Fruit fly (Drosophila melanogaster) whole organism, embryonic: ENCODE results near the gene CG34330.
A peak's percentile ranks its signal among the peaks of the same experiment; 100 is the strongest.

ENCODE experiments used
- CG10274 ChIP-seq: fragments of 200-800 bp; sonication (Bioruptor generic); optimal IDR thresholded peaks from 3 replicates; lab custom pipeline; 2017; ENCODE audit warnings: missing biosample characterization, mild to moderate bottlenecking, missing genetic modification characterization
- CG10321 ChIP-seq: fragments of 200-800 bp; sonication (Bioruptor generic); IDR thresholded peaks from 2 replicates; pipeline ENCODE4 v1.3.6; 2022; ENCODE audit warnings: missing biosample characterization, missing genetic modification characterization
- CG11247 ChIP-seq: fragments of 200-800 bp; sonication (Bioruptor generic); IDR thresholded peaks from 2 replicates; pipeline ENCODE4 v1.3.6; 2022; ENCODE audit warnings: missing biosample characterization, missing genetic modification characterization
- CG12236 ChIP-seq: fragments of 200-800 bp; sonication (Bioruptor generic); optimal IDR thresholded peaks from 2 replicates; lab custom pipeline; 2016; ENCODE audit warnings: missing biosample characterization, missing genetic modification characterization
- CG1233 ChIP-seq: fragments of 200-800 bp; sonication (Bioruptor generic); optimal IDR thresholded peaks from 4 replicates; lab custom pipeline; 2018; ENCODE audit warnings: missing biosample characterization, mild to moderate bottlenecking, missing genetic modification characterization
- CG12391 ChIP-seq: fragments of 200-800 bp; sonication (Bioruptor generic); optimal IDR thresholded peaks from 3 replicates; lab custom pipeline; 2018; ENCODE audit warnings: missing biosample characterization, mild to moderate bottlenecking, missing genetic modification characterization, moderate library complexity
- CG13624 ChIP-seq: fragments of 200-800 bp; sonication (Bioruptor generic); optimal IDR thresholded peaks from 2 replicates; lab custom pipeline; 2016; ENCODE audit warnings: missing biosample characterization, missing genetic modification characterization
- CG15073 ChIP-seq: fragments of 200-800 bp; sonication (Bioruptor generic); optimal IDR thresholded peaks from 2 replicates; lab custom pipeline; 2016; ENCODE audit warnings: missing biosample characterization, missing genetic modification characterization
- CG15269 ChIP-seq: fragments of 200-800 bp; sonication (Bioruptor generic); optimal IDR thresholded peaks from 2 replicates; lab custom pipeline; 2018; ENCODE audit warnings: missing biosample characterization, mild to moderate bottlenecking, missing genetic modification characterization, moderate library complexity
- CG15479 ChIP-seq: fragments of 200-800 bp; sonication (Bioruptor generic); optimal IDR thresholded peaks from 3 replicates; lab custom pipeline; 2019; ENCODE audit warnings: missing biosample characterization, mild to moderate bottlenecking, missing genetic modification characterization, moderate library complexity
- CG15601 ChIP-seq: fragments of 200-800 bp; sonication (Bioruptor generic); optimal IDR thresholded peaks from 3 replicates; lab custom pipeline; 2019; ENCODE audit warnings: missing biosample characterization, mild to moderate bottlenecking, missing genetic modification characterization, moderate library complexity
- CG16813 ChIP-seq: fragments of 200-800 bp; sonication (Bioruptor generic); IDR thresholded peaks from 3 replicates; pipeline ENCODE4 v1.3.6; 2022; ENCODE audit warnings: missing biosample characterization, missing genetic modification characterization; ENCODE audit not compliant: partially characterized antibody
- CG17385 ChIP-seq: fragments of 200-800 bp; sonication (Bioruptor generic); optimal IDR thresholded peaks from 3 replicates; lab custom pipeline; 2018; ENCODE audit warnings: missing biosample characterization, mild to moderate bottlenecking, missing genetic modification characterization
- CG31224 ChIP-seq: fragments of 200-800 bp; sonication (Bioruptor generic); IDR thresholded peaks from 2 replicates; pipeline ENCODE4 v1.3.6; 2022; ENCODE audit warnings: missing biosample characterization, missing genetic modification characterization
- CG43689 ChIP-seq: fragments of 200-800 bp; sonication (Bioruptor generic); IDR thresholded peaks from 2 replicates; pipeline ENCODE4 v1.3.6; 2022; ENCODE audit warnings: missing biosample characterization, missing genetic modification characterization
- CG8290 ChIP-seq, 3 experiments: fragments of 200-800 bp; sonication (Bioruptor generic); optimal IDR thresholded peaks; 2 replicates each; lab custom pipeline; 2016 to 2019; ENCODE audit warnings: missing biosample characterization in 3 of 3, missing genetic modification characterization in 3 of 3, mild to moderate bottlenecking in 2 of 3, moderate library complexity in 1 of 3
- CG8765 ChIP-seq: fragments of 200-800 bp; sonication (Bioruptor generic); IDR thresholded peaks from 2 replicates; pipeline ENCODE4 v1.3.6; 2022; ENCODE audit warnings: missing biosample characterization, missing genetic modification characterization
- ERR ChIP-seq: fragments of 200-800 bp; sonication (Bioruptor generic); optimal IDR thresholded peaks from 2 replicates; lab custom pipeline; 2016; ENCODE audit warnings: missing biosample characterization, missing genetic modification characterization
- Gug ChIP-seq: fragments of 200-800 bp; sonication (Bioruptor generic); IDR thresholded peaks from 4 replicates; pipeline ENCODE4 v1.3.6; 2022; ENCODE audit warnings: missing biosample characterization, missing genetic modification characterization
- HLH54F ChIP-seq: fragments of 200-800 bp; sonication (Bioruptor generic); optimal IDR thresholded peaks from 3 replicates; lab custom pipeline; 2016; ENCODE audit warnings: missing biosample characterization, missing genetic modification characterization
- Hey ChIP-seq: fragments of 200-800 bp; sonication (Bioruptor generic); optimal IDR thresholded peaks from 3 replicates; lab custom pipeline; 2018; ENCODE audit warnings: missing biosample characterization, mild to moderate bottlenecking, missing genetic modification characterization
- HmgZ ChIP-seq: fragments of 200-800 bp; sonication (Bioruptor generic); optimal IDR thresholded peaks from 2 replicates; lab custom pipeline; 2018; ENCODE audit warnings: missing biosample characterization, mild to moderate bottlenecking, missing genetic modification characterization
- Hr3 ChIP-seq: fragments of 200-800 bp; sonication (Bioruptor generic); optimal IDR thresholded peaks from 3 replicates; lab custom pipeline; 2016; ENCODE audit warnings: missing biosample characterization, missing genetic modification characterization
- MBD-R2 ChIP-seq: fragments of 200-800 bp; sonication (Bioruptor generic); IDR thresholded peaks from 2 replicates; pipeline ENCODE4 v1.3.6; 2022; ENCODE audit warnings: missing biosample characterization, missing genetic modification characterization
- Mrtf ChIP-seq: fragments of 200-800 bp; sonication (Bioruptor generic); IDR thresholded peaks from 3 replicates; pipeline ENCODE4 v1.3.6; 2022; ENCODE audit warnings: missing biosample characterization, missing genetic modification characterization
- Poxn ChIP-seq: fragments of 200-800 bp; sonication (Bioruptor generic); IDR thresholded peaks from 2 replicates; pipeline ENCODE4 v1.3.6; 2022; ENCODE audit warnings: missing biosample characterization, missing genetic modification characterization
- Rfx ChIP-seq: fragments of 200-800 bp; sonication (Bioruptor generic); IDR thresholded peaks from 2 replicates; pipeline ENCODE4 v1.3.6; 2022; ENCODE audit warnings: missing biosample characterization, missing genetic modification characterization
- Rx ChIP-seq: fragments of 200-800 bp; sonication (Bioruptor generic); IDR thresholded peaks from 2 replicates; pipeline ENCODE4 v1.3.6; 2022; ENCODE audit warnings: missing biosample characterization, missing genetic modification characterization
- Sry-β ChIP-seq: fragments of 200-800 bp; sonication (Bioruptor generic); optimal IDR thresholded peaks from 2 replicates; lab custom pipeline; 2018; ENCODE audit warnings: missing biosample characterization, mild to moderate bottlenecking, missing genetic modification characterization, moderate library complexity
- Tbp ChIP-seq: fragments of >200 bp; optimal IDR thresholded peaks from 2 replicates; lab custom pipeline; 2018; ENCODE audit warnings: missing biosample characterization, missing genetic modification characterization
- danr ChIP-seq: fragments of 200-800 bp; sonication (Bioruptor generic); IDR thresholded peaks from 2 replicates; pipeline ENCODE4 v1.3.6; 2022; ENCODE audit warnings: missing biosample characterization, missing genetic modification characterization
- dmrt99B ChIP-seq: fragments of 200-800 bp; sonication (Bioruptor generic); optimal IDR thresholded peaks from 2 replicates; lab custom pipeline; 2018; ENCODE audit warnings: missing biosample characterization, mild to moderate bottlenecking, missing genetic modification characterization, moderate library complexity
- grau ChIP-seq: fragments of 200-800 bp; optimal IDR thresholded peaks from 3 replicates; lab custom pipeline; 2019; ENCODE audit warnings: missing biosample characterization, mild to moderate bottlenecking, missing genetic modification characterization, moderate library complexity
- her ChIP-seq: fragments of 200-800 bp; sonication (Bioruptor generic); optimal IDR thresholded peaks from 2 replicates; lab custom pipeline; 2016; ENCODE audit warnings: missing biosample characterization, missing genetic modification characterization
- jing ChIP-seq: fragments of 200-800 bp; sonication (Bioruptor generic); optimal IDR thresholded peaks from 2 replicates; lab custom pipeline; 2018; ENCODE audit warnings: missing biosample characterization, mild to moderate bottlenecking, missing genetic modification characterization
- maf-S ChIP-seq: fragments of 200-800 bp; sonication (Bioruptor generic); optimal IDR thresholded peaks from 2 replicates; lab custom pipeline; 2016; ENCODE audit warnings: missing biosample characterization, missing genetic modification characterization
- nau ChIP-seq: fragments of 200-800 bp; sonication (Bioruptor generic); optimal IDR thresholded peaks from 3 replicates; lab custom pipeline; 2017; ENCODE audit warnings: missing biosample characterization, mild to moderate bottlenecking, missing genetic modification characterization, missing genetic modification reagents
- pfk ChIP-seq: fragments of 200-800 bp; sonication (Bioruptor generic); optimal IDR thresholded peaks from 2 replicates; lab custom pipeline; 2018; ENCODE audit warnings: missing biosample characterization, mild to moderate bottlenecking, missing genetic modification characterization, moderate library complexity
- pita ChIP-seq: fragments of 200-800 bp; sonication (Bioruptor generic); optimal IDR thresholded peaks from 2 replicates; lab custom pipeline; 2017; ENCODE audit warnings: missing biosample characterization, mild to moderate bottlenecking, missing genetic modification characterization
- pnt ChIP-seq: fragments of 200-800 bp; sonication (Bioruptor generic); optimal IDR thresholded peaks from 3 replicates; lab custom pipeline; 2016; ENCODE audit warnings: missing biosample characterization, missing genetic modification characterization
- repo ChIP-seq: fragments of 200-800 bp; sonication (Bioruptor generic); optimal IDR thresholded peaks from 2 replicates; lab custom pipeline; 2016; ENCODE audit warnings: missing biosample characterization, missing genetic modification characterization
- rib ChIP-seq: fragments of 200-800 bp; sonication (Bioruptor generic); IDR thresholded peaks from 2 replicates; pipeline ENCODE4 v1.3.6; 2022; ENCODE audit warnings: missing biosample characterization, missing genetic modification characterization
- sim ChIP-seq: fragments of 200-800 bp; sonication (Bioruptor generic); IDR thresholded peaks from 2 replicates; pipeline ENCODE4 v1.3.6; 2022; ENCODE audit warnings: missing biosample characterization, missing genetic modification characterization
- sqz ChIP-seq: fragments of 200-800 bp; sonication (Bioruptor generic); optimal IDR thresholded peaks from 3 replicates; lab custom pipeline; 2018; ENCODE audit warnings: missing biosample characterization, mild to moderate bottlenecking, missing genetic modification characterization
- stc ChIP-seq: fragments of 200-800 bp; sonication (Bioruptor generic); IDR thresholded peaks from 2 replicates; pipeline ENCODE4 v1.3.6; 2022; ENCODE audit warnings: missing biosample characterization, missing genetic modification characterization
- stwl ChIP-seq: fragments of 200-800 bp; sonication (Bioruptor generic); optimal IDR thresholded peaks from 3 replicates; lab custom pipeline; 2018; ENCODE audit warnings: missing biosample characterization, mild to moderate bottlenecking, missing genetic modification characterization, moderate library complexity
- tup ChIP-seq: fragments of 200-800 bp; sonication (Bioruptor generic); optimal IDR thresholded peaks from 2 replicates; lab custom pipeline; 2016; ENCODE audit warnings: missing biosample characterization, mild to moderate bottlenecking, missing genetic modification characterization, moderate library complexity
- tx ChIP-seq: fragments of 200-800 bp; sonication (Bioruptor generic); optimal IDR thresholded peaks from 2 replicates; lab custom pipeline; 2016; ENCODE audit warnings: missing biosample characterization, missing genetic modification characterization
- vfl ChIP-seq: fragments of 200-800 bp; sonication (Bioruptor generic); optimal IDR thresholded peaks from 2 replicates; lab custom pipeline; 2016; ENCODE audit warnings: missing biosample characterization, missing genetic modification characterization
- yki ChIP-seq: fragments of >200 bp; optimal IDR thresholded peaks from 3 replicates; lab custom pipeline; 2018
- zfh2 ChIP-seq: fragments of 200-800 bp; sonication (Bioruptor generic); optimal IDR thresholded peaks from 2 replicates; lab custom pipeline; 2016; ENCODE audit warnings: missing biosample characterization, missing genetic modification characterization

The CG34330 gene

dm6 chrX:19106842-19107557 is 38.2 kb upstream of the CG34330 start (continued):
- TF ChIP-seq CG12236 (GFP tag; lab: Kevin White, UChicago), result no peak
- peak; percentile 37 for TF ChIP-seq Rfx (GFP tag; lab: Robert Waterston, UW)
- no peak for TF ChIP-seq stwl (tag; lab: Kevin White, UChicago)
- TF ChIP-seq CG10321 (GFP tag; lab: Robert Waterston, UW), result no peak
- peak; percentile 31 for TF ChIP-seq Hr3
- TF ChIP-seq MBD-R2 (GFP tag; lab: Robert Waterston, UW), result no peak
- TF ChIP-seq tx (GFP tag; lab: Kevin White, UChicago), result no peak
- TF ChIP-seq Rx (GFP tag; lab: Robert Waterston, UW), result no peak
- TF ChIP-seq CG31224, result no peak
- TF ChIP-seq CG12391 (tag; lab: Kevin White, UChicago), result peak; percentile 29
- TF ChIP-seq her (GFP tag; lab: Kevin White, UChicago), result no peak
- no peak for TF ChIP-seq CG15479 (GFP tag; lab: Kevin White, UChicago)
- TF ChIP-seq Gug, result 0 out of 4 replicates have a peak, but pooled peaks have one; percentile 10
- peak; percentile 70 for TF ChIP-seq dmrt99B (tag; lab: Kevin White, UChicago)
- TF ChIP-seq rib (GFP tag; lab: Robert Waterston, UW), result no peak
- TF ChIP-seq HLH54F, result no peak
- TF ChIP-seq maf-S (GFP tag; lab: Kevin White, UChicago), result no peak
- no peak for TF ChIP-seq danr (GFP tag; lab: Robert Waterston, UW)
- TF ChIP-seq Poxn (GFP tag; lab: Robert Waterston, UW), result no peak
- no peak for TF ChIP-seq Hey (tag; lab: Kevin White, UChicago)
- TF ChIP-seq zfh2 (GFP tag; lab: Kevin White, UChicago), result no peak
- TF ChIP-seq CG16813 (GFP tag; lab: Robert Waterston, UW), result no peak
- TF ChIP-seq CG15073, result no peak
- TF ChIP-seq sim (GFP tag; lab: Robert Waterston, UW), result no peak
- peak; percentile 39 for TF ChIP-seq CG17385 (GFP tag; lab: Kevin White, UChicago)
- TF ChIP-seq ERR (GFP tag; lab: Kevin White, UChicago), result no peak
- TF ChIP-seq CG11247 (GFP tag; lab: Robert Waterston, UW), result no peak
- no peak for TF ChIP-seq pfk (GFP tag; lab: Kevin White, UChicago)
- no peak for TF ChIP-seq CG8765
- TF ChIP-seq vfl, result no peak
- TF ChIP-seq nau (GFP tag; lab: Kevin White, UChicago), result no peak
- peak; percentile 56 for TF ChIP-seq grau (tag; lab: Kevin White, UChicago)
- no peak for TF ChIP-seq CG8290 (GFP tag; optimal IDR thresholded peaks at IDR 0.05; lab: Kevin White, UChicago)
- TF ChIP-seq CG8290 (tag; optimal IDR thresholded peaks at IDR 0.05; lab: Kevin White, UChicago), result peak in 1 of 2 experiments; percentile 24
- peak; percentile 2 for TF ChIP-seq jing (GFP tag; lab: Kevin White, UChicago)
- peak; percentile 42 for TF ChIP-seq CG15269 (tag; lab: Kevin White, UChicago)
- TF ChIP-seq stc (GFP tag; lab: Robert Waterston, UW), result no peak
- TF ChIP-seq pnt (GFP tag; lab: Kevin White, UChicago), result no peak
- TF ChIP-seq Tbp (GFP tag; lab: Kevin White, UChicago), result no peak
- TF ChIP-seq CG13624, result peak; percentile 32
- TF ChIP-seq CG43689 (GFP tag; lab: Robert Waterston, UW), result no peak
- TF ChIP-seq tup (GFP tag; lab: Kevin White, UChicago), result no peak
- peak; percentile 16 for TF ChIP-seq CG1233 (GFP tag; lab: Kevin White, UChicago)
- TF ChIP-seq HmgZ (tag; lab: Kevin White, UChicago), result peak; percentile 4
- no peak for TF ChIP-seq yki (lab: Kevin White, UChicago)
- TF ChIP-seq pita (GFP tag; lab: Kevin White, UChicago), result no peak
- no peak for TF ChIP-seq repo (GFP tag; lab: Kevin White, UChicago)
- TF ChIP-seq sqz (GFP tag; lab: Kevin White, UChicago), result no peak
- TF ChIP-seq Sry-β (GFP tag; lab: Kevin White, UChicago), result no peak
- peak; percentile 10 for TF ChIP-seq CG10274 (GFP tag; lab: Kevin White, UChicago)
- TF ChIP-seq Mrtf (GFP tag; lab: Robert Waterston, UW), result no peak
- TF ChIP-seq CG15601 (tag; lab: Kevin White, UChicago), result no peak
